Fruit fly (Drosophila melanogaster) ovary, adult (tissue): ENCODE results near the gene Sam-S.

ENCODE experiments used
- CG17801 ChIP-seq: fragments of 200-800 bp; optimal IDR thresholded peaks from 2 replicates; lab custom pipeline; 2019; ENCODE audit warnings: missing biosample characterization, mild to moderate bottlenecking, missing genetic modification characterization, moderate library complexity; ENCODE audit not compliant: partially characterized antibody

Sam-S gene

dm6 chr2L:82080-82479 lies 24.6 kb upstream of the Sam-S start:
- TF ChIP-seq CG17801 (GFP tag; lab: Kevin White, UChicago) = no peak

- no peak for TF ChIP-seq CG17801 (GFP tag; lab: Kevin White, UChicago)
These were observed 21.6 kb upstream of the Sam-S start for dm6 chr2L:85099-85498.

- no peak for TF ChIP-seq CG17801 (GFP tag; lab: Kevin White, UChicago)
These were observed 21.0 kb upstream of the Sam-S start for dm6 chr2L:85701-86100.

dm6 chr2L:87255-87723 lies 19.4 kb upstream of the Sam-S start, which contains the start of gene net:
Gene net (minus strand): TSS chr2L:87387.
- peak; percentile 50 for TF ChIP-seq CG17801 (GFP tag; lab: Kevin White, UChicago)

- TF ChIP-seq CG17801 (GFP tag; lab: Kevin White, UChicago) = no peak
These were observed 18.2 kb upstream of the Sam-S start for dm6 chr2L:88528-88927.

dm6 chr2L:89158-89557 lies 17.5 kb upstream of the Sam-S start:
- TF ChIP-seq CG17801 (GFP tag; lab: Kevin White, UChicago) = no peak

- TF ChIP-seq CG17801 (GFP tag; lab: Kevin White, UChicago) = no peak
These were observed 16.6 kb upstream of the Sam-S start for dm6 chr2L:90081-90480.

dm6 chr2L:91333-91732 lies 15.4 kb upstream of the Sam-S start:
- TF ChIP-seq CG17801 (GFP tag; lab: Kevin White, UChicago) = no peak

- no peak for TF ChIP-seq CG17801 (GFP tag; lab: Kevin White, UChicago)
These were observed 14.9 kb upstream of the Sam-S start for dm6 chr2L:91830-92229.

- no peak for TF ChIP-seq CG17801 (GFP tag; lab: Kevin White, UChicago)
These were observed 13.7 kb upstream of the Sam-S start for dm6 chr2L:92993-93392.

- no peak for TF ChIP-seq CG17801 (GFP tag; lab: Kevin White, UChicago)
These were observed 12.6 kb upstream of the Sam-S start for dm6 chr2L:94096-94495.

dm6 chr2L:94639-95059 lies 12.1 kb upstream of the Sam-S start, which contains the start of gene Zir:
Gene Zir (plus strand): TSS chr2L:94739.
- no peak for TF ChIP-seq CG17801 (GFP tag; lab: Kevin White, UChicago)

- peak; percentile 68 for TF ChIP-seq CG17801 (GFP tag; lab: Kevin White, UChicago)
These were observed 4.4 kb upstream of the Sam-S start, which contains the start of gene Creld for dm6 chr2L:102161-102761. Gene Creld (plus strand): TSS chr2L:102380.

dm6 chr2L:107032-107431 lies 329 bp downstream of the Sam-S start:
- TF ChIP-seq CG17801 (GFP tag; lab: Kevin White, UChicago) = no peak

- peak; percentile 26 for TF ChIP-seq CG17801 (GFP tag; lab: Kevin White, UChicago)
These were observed 1.1 kb downstream of the Sam-S start for dm6 chr2L:107476-108436.
